Worm (Caenorhabditis elegans) whole organism, early embryonic: ENCODE data around the gene oac-29.

ENCODE experiments used
- B0310.2 ChIP-seq: sonication (generic microtip); optimal IDR thresholded peaks from 2 replicates; lab custom pipeline; 2016; ENCODE audit warnings: mild to moderate bottlenecking, missing genetic modification characterization, missing compliant biosample characterization
- F13C5.2 ChIP-seq: sonication (generic microtip); optimal IDR thresholded peaks from 2 replicates; lab custom pipeline; 2017; ENCODE audit warnings: mild to moderate bottlenecking, missing genetic modification characterization, inconsistent platforms, missing compliant biosample characterization
- aly-1 ChIP-seq: sonication (generic microtip); optimal IDR thresholded peaks from 2 replicates; lab custom pipeline; 2016; ENCODE audit warnings: missing genetic modification characterization, missing compliant biosample characterization
- ama-1 ChIP-seq: fragments of 150-350 bp; optimal IDR thresholded peaks from 2 replicates; lab custom pipeline; 2014
- ceh-13 ChIP-seq: fragments of 200-800 bp; sonication (Bioruptor generic); optimal IDR thresholded peaks from 2 replicates; lab custom pipeline; 2018; ENCODE audit warnings: mild to moderate bottlenecking, missing genetic modification characterization, missing compliant biosample characterization
- ceh-36 ChIP-seq: sonication (generic microtip); optimal IDR thresholded peaks from 2 replicates; lab custom pipeline; 2016; ENCODE audit warnings: missing genetic modification characterization, inconsistent platforms, missing compliant biosample characterization
- ets-7 ChIP-seq: sonication (generic microtip); optimal IDR thresholded peaks from 2 replicates; lab custom pipeline; 2016; ENCODE audit warnings: missing genotype, missing genetic modification characterization, missing compliant biosample characterization
- flt-1 ChIP-seq: fragments of 200-800 bp; sonication (Bioruptor generic); IDR thresholded peaks from 2 replicates; pipeline ENCODE4 v1.3.6; 2022; ENCODE audit warnings: missing genetic modification characterization, missing compliant biosample characterization
- hmbx-1 ChIP-seq: sonication (generic microtip); optimal IDR thresholded peaks from 2 replicates; lab custom pipeline; 2016; ENCODE audit warnings: mild to moderate bottlenecking, missing genetic modification characterization, missing compliant biosample characterization
- hmg-4 ChIP-seq: fragments of 200-800 bp; sonication (Bioruptor generic); optimal IDR thresholded peaks from 2 replicates; lab custom pipeline; 2018; ENCODE audit warnings: mild to moderate bottlenecking, missing genetic modification characterization, missing compliant biosample characterization
- hnd-1 ChIP-seq: sonication (generic microtip); optimal IDR thresholded peaks from 2 replicates; lab custom pipeline; 2016; ENCODE audit warnings: missing genetic modification characterization, missing compliant biosample characterization
- pes-1 ChIP-seq: fragments of 200-800 bp; sonication (Bioruptor generic); IDR thresholded peaks from 2 replicates; pipeline ENCODE4 v1.3.6; 2022; ENCODE audit warnings: missing genetic modification reagents, missing genetic modification characterization, missing compliant biosample characterization
- scrt-1 ChIP-seq: fragments of 200-800 bp; sonication (Bioruptor generic); IDR thresholded peaks from 2 replicates; pipeline ENCODE4 v1.3.6; 2022; ENCODE audit warnings: missing genetic modification characterization, missing compliant biosample characterization
- sea-1 ChIP-seq: fragments of 200-800 bp; sonication (Bioruptor generic); conservative IDR thresholded peaks from 2 replicates; pipeline ENCODE4 v1.3.6; 2022; ENCODE audit warnings: missing genetic modification characterization, missing compliant biosample characterization
- tbx-11 ChIP-seq: fragments of 200-800 bp; sonication (Bioruptor generic); IDR thresholded peaks from 2 replicates; pipeline ENCODE4 v1.3.6; 2022; ENCODE audit warnings: missing genetic modification characterization, missing compliant biosample characterization
- tbx-37 ChIP-seq: fragments of 200-800 bp; sonication (Bioruptor generic); conservative IDR thresholded peaks from 2 replicates; pipeline ENCODE4 v1.3.6; 2022; ENCODE audit warnings: missing genetic modification reagents, missing genetic modification characterization, missing compliant biosample characterization
- tra-4 ChIP-seq: sonication (generic microtip); optimal IDR thresholded peaks from 2 replicates; lab custom pipeline; 2017; ENCODE audit warnings: missing genetic modification characterization, missing compliant biosample characterization

oac-29 gene

DNA sequence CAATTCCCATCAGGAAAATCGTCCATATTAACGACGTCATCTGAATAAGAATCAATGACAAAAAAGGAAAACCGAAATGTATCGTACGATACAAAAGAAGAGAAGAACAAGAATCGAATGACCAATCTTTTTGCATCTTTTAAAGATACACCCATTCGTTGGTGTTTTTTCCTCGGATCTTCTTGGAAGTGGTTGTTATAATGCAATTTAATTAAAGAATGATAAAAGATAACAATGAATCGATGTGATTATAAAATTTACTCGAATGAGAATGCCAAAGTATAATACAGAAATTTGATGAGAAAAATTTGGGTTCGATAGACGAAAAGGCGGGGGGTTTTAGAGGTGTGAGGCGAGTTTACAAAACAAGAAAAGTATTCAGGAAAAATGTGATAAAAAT, 6.4 kb downstream of the oac-29 start, which contains the start of gene F41E6.12:
TSS of gene F41E6.12 (minus strand) at position 101 of the 400 bp plus-strand sequence.
- TF ChIP-seq ama-1 (no peak), tbx-37 (GFP tag; lab: Robert Waterston, UW) (no peak), ceh-13 (GFP tag; lab: Kevin White, UChicago) (no peak), flt-1 (GFP tag; lab: Robert Waterston, UW) (no peak), sea-1 (no peak), pes-1 (no peak), tra-4 (tag; lab: Kevin White, UChicago) (no peak), aly-1 (tag; lab: Kevin White, UChicago) (no peak), scrt-1 (GFP tag; lab: Robert Waterston, UW) (no peak), hnd-1 (tag; lab: Kevin White, UChicago) (no peak), hmbx-1 (no peak), ets-7 (tag; lab: Kevin White, UChicago) (no peak)

DNA sequence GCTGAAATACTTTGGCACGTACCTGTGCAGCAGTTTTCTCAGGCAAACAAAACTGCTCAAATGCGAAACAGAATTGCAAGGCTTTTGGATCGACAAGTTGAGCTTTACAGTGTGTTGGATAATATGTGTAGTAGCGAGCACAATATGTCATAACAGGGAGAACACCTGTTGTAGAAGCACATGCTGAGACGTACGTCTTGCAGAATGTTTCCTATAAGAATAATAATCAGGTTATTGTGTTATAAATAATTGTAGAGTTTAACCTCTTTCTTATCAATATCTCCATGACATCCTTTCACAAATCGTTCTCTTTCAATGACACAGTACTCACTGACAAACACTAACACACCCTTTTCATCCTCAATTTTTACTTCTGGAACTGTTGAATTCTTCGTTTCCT, 7.9 kb downstream of the oac-29 start:
- TF ChIP-seq sea-1 = no peak
- no peak for TF ChIP-seq hnd-1 (tag; lab: Kevin White, UChicago)
- no peak for TF ChIP-seq ama-1
- no peak for TF ChIP-seq pes-1
- TF ChIP-seq tbx-37 (GFP tag; lab: Robert Waterston, UW) = no peak
- no peak for TF ChIP-seq hmg-4
- no peak for TF ChIP-seq tbx-11 (GFP tag; lab: Robert Waterston, UW)
- TF ChIP-seq aly-1 (tag; lab: Kevin White, UChicago) = no peak
- no peak for TF ChIP-seq ceh-13 (GFP tag; lab: Kevin White, UChicago)
- no peak for TF ChIP-seq scrt-1 (GFP tag; lab: Robert Waterston, UW)
- TF ChIP-seq ets-7 (tag; lab: Kevin White, UChicago) = no peak
- no peak for TF ChIP-seq flt-1 (GFP tag; lab: Robert Waterston, UW)
- TF ChIP-seq tra-4 (tag; lab: Kevin White, UChicago) = no peak
- no peak for TF ChIP-seq ceh-36 (tag; lab: Kevin White, UChicago)

DNA sequence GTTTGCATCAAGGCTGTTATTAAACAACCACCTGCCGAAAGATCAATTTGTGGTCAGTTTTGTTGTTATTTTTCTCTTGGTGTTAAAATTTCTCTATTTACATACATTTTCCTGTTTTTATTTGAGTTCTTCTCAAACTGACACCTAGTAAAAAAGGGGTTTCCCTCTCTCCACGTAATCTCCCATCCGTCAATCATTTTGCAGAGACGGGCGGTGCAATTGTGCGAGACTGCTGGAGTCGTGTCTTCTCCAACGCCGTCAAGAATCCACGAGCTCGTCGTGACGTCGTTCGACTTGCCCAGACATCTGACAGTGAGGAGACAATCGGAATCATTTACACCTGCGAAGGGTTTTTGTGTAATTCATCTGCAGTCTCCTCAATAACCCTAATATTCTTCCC, 9.1 kb downstream of the oac-29 start:
- TF ChIP-seq pes-1 (no peak), sea-1 (no peak), aly-1 (tag; lab: Kevin White, UChicago) (no peak), scrt-1 (GFP tag; lab: Robert Waterston, UW) (no peak), B0310.2 (tag; lab: Kevin White, UChicago) (no peak), hmbx-1 (no peak), F13C5.2 (tag; lab: Kevin White, UChicago) (no peak), flt-1 (GFP tag; lab: Robert Waterston, UW) (no peak), ceh-13 (GFP tag; lab: Kevin White, UChicago) (no peak), hnd-1 (tag; lab: Kevin White, UChicago) (no peak), tra-4 (tag; lab: Kevin White, UChicago) (no peak), tbx-11 (GFP tag; lab: Robert Waterston, UW) (no peak), tbx-37 (GFP tag; lab: Robert Waterston, UW) (no peak), ama-1 (no peak), ceh-36 (tag; lab: Kevin White, UChicago) (no peak), ets-7 (tag; lab: Kevin White, UChicago) (no peak)

DNA sequence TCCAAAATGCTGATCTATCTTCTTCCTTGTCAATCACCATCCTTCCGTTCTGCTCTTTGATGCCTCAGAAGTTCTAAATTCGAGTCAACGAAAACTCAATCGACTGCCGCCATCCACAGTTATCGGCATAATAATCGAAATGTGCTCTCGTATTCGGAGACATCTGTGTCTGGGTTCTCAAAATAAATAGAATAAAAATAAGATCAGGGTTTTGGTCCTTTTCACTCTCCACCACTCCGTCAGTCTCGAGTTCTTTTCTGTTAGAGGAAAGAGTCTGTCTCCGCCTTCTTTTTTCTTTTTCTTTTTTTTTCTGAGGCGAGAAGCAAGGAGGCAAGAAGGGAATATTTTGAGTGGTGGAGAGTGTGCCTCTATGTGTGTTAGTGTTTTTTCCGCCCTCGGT, 11.7 kb downstream of the oac-29 start, which contains the start of gene F41E6.17:
TSS of gene F41E6.17 (plus strand) at position 348 of the 400 bp plus-strand sequence.
- TF ChIP-seq hmbx-1 (no peak), ama-1 (no peak), scrt-1 (GFP tag; lab: Robert Waterston, UW) (no peak), pes-1 (no peak), hmg-4 (no peak), F13C5.2 (tag; lab: Kevin White, UChicago) (no peak), flt-1 (GFP tag; lab: Robert Waterston, UW) (no peak), ceh-36 (tag; lab: Kevin White, UChicago) (no peak), ceh-13 (GFP tag; lab: Kevin White, UChicago) (no peak), tra-4 (tag; lab: Kevin White, UChicago) (no peak), hnd-1 (tag; lab: Kevin White, UChicago) (no peak), tbx-37 (GFP tag; lab: Robert Waterston, UW) (no peak)

DNA sequence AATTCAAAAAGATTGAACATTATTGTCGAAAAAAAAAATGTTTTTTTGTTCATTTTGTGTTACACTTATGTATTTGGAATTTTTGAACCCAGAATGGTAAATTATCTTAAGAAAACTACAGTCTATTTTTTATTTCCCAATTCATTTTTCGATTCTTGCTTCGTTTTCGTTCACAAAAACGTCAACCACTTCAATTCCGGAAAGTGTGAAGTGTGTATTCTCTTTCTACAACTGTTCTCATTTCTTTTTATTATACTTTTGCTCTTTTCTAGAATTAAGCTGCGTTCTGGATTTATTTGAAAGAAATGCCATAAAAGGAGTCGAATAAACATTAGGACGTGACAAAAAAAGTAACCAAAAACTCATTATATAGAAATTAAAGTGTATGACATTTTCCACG, 13.2 kb downstream of the oac-29 start, which contains the start of gene F41E6.1:
TSS of gene F41E6.1 (plus strand) at position 301 of the 400 bp plus-strand sequence.
- TF ChIP-seq aly-1 (tag; lab: Kevin White, UChicago) = no peak
- no peak for TF ChIP-seq tra-4 (tag; lab: Kevin White, UChicago)
- no peak for TF ChIP-seq ceh-36 (tag; lab: Kevin White, UChicago)
- TF ChIP-seq B0310.2 (tag; lab: Kevin White, UChicago) = no peak

DNA sequence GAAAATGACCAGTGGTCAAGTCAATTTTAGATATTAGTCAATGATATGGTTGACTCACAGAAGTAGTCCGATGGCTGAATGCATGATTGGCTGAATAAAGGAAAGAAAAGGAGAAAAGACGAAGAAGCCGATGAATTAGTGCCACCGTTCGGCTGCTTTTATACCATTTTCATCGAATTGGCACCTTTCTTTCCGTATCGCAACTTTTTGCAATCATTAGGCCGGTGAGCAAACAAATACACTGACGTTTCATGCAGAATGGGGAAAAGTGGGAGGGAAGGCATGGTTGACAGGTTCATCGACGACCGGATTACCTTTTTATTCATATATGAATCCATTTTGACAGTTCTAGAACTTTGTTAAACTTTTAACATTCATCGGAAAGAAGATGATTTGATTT, 14.3 kb downstream of the oac-29 start, which contains the start of gene idpc-2:
TSS of gene idpc-2 (minus strand) at position 101 of the 400 bp plus-strand sequence.
- no peak for TF ChIP-seq sea-1
- TF ChIP-seq flt-1 (GFP tag; lab: Robert Waterston, UW) = no peak
- TF ChIP-seq tbx-11 (GFP tag; lab: Robert Waterston, UW) = no peak
- no peak for TF ChIP-seq ets-7 (tag; lab: Kevin White, UChicago)
- TF ChIP-seq pes-1 = no peak
- TF ChIP-seq hnd-1 (tag; lab: Kevin White, UChicago) = no peak
- TF ChIP-seq F13C5.2 (tag; lab: Kevin White, UChicago) = no peak
- no peak for TF ChIP-seq B0310.2 (tag; lab: Kevin White, UChicago)
- TF ChIP-seq tbx-37 (GFP tag; lab: Robert Waterston, UW) = no peak
- no peak for TF ChIP-seq hmg-4

DNA sequence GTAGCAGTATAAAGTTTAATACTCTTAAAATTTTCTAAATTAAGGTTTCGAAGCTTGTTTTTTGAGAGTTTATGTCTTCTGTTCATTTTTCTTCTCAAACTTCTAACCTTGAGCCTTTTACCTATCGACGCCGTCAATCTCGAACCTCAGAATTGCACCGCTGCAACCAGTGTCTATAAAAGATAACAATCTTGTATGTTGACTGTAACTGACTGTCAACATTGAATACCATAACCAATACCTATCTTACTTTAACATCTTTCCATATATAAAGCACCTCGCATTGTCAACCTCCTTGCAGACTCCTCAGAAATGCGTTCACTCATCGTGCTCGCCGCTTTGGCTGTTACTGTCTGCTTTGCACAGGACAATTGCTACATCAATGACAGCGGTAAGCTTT, 16.7 kb downstream of the oac-29 start, which contains the start of gene grd-5:
TSS of gene grd-5 (plus strand) at position 295 of the 400 bp plus-strand sequence.
- no peak for TF ChIP-seq aly-1 (tag; lab: Kevin White, UChicago)
- no peak for TF ChIP-seq hnd-1 (tag; lab: Kevin White, UChicago)
- TF ChIP-seq ceh-13 (GFP tag; lab: Kevin White, UChicago) = no peak
- TF ChIP-seq hmg-4 = no peak
- TF ChIP-seq ets-7 (tag; lab: Kevin White, UChicago) = no peak
- TF ChIP-seq flt-1 (GFP tag; lab: Robert Waterston, UW) = no peak
- TF ChIP-seq scrt-1 (GFP tag; lab: Robert Waterston, UW) = no peak
- TF ChIP-seq B0310.2 (tag; lab: Kevin White, UChicago) = no peak
- no peak for TF ChIP-seq hmbx-1
- TF ChIP-seq tra-4 (tag; lab: Kevin White, UChicago) = no peak
- TF ChIP-seq tbx-37 (GFP tag; lab: Robert Waterston, UW) = no peak
- no peak for TF ChIP-seq ama-1
- TF ChIP-seq F13C5.2 (tag; lab: Kevin White, UChicago) = no peak
